Fruit fly (Drosophila melanogaster) whole organism, embryonic: ENCODE data around the gene Ac76E.

Experiments
- BEAF-32 ChIP-seq: fragments of 200-800 bp; sonication (Bioruptor generic); optimal IDR thresholded peaks from 3 replicates; lab custom pipeline; 2017; ENCODE audit warnings: missing biosample characterization, missing genetic modification characterization, mild to moderate bottlenecking, moderate library complexity, missing genetic modification reagents
- CG10274 ChIP-seq: fragments of 200-800 bp; sonication (Bioruptor generic); optimal IDR thresholded peaks from 3 replicates; lab custom pipeline; 2017; ENCODE audit warnings: missing biosample characterization, mild to moderate bottlenecking, missing genetic modification characterization
- CG10959 ChIP-seq: fragments of 200-800 bp; sonication (Bioruptor generic); IDR thresholded peaks from 2 replicates; pipeline ENCODE4 v1.3.6; 2022; ENCODE audit warnings: missing biosample characterization, missing genetic modification characterization
- CG11695 ChIP-seq: fragments of 200-800 bp; sonication (Bioruptor generic); IDR thresholded peaks from 3 replicates; pipeline ENCODE4 v1.3.6; 2022; ENCODE audit warnings: missing biosample characterization, missing genetic modification characterization
- CG12391 ChIP-seq: fragments of 200-800 bp; sonication (Bioruptor generic); optimal IDR thresholded peaks from 3 replicates; lab custom pipeline; 2018; ENCODE audit warnings: missing biosample characterization, mild to moderate bottlenecking, missing genetic modification characterization, moderate library complexity
- CG13123 ChIP-seq: fragments of 200-800 bp; sonication (Bioruptor generic); optimal IDR thresholded peaks from 2 replicates; lab custom pipeline; 2016; ENCODE audit warnings: missing biosample characterization, missing genetic modification characterization
- CG15514 ChIP-seq: fragments of 200-800 bp; sonication (Bioruptor generic); optimal IDR thresholded peaks from 3 replicates; lab custom pipeline; 2017; ENCODE audit warnings: missing biosample characterization, missing genetic modification characterization, mild to moderate bottlenecking, moderate library complexity, missing genetic modification reagents
- CG17912 ChIP-seq: fragments of 200-800 bp; sonication (Bioruptor generic); optimal IDR thresholded peaks from 2 replicates; lab custom pipeline; 2018; ENCODE audit warnings: missing biosample characterization, mild to moderate bottlenecking, missing genetic modification characterization
- CG31224 ChIP-seq: fragments of 200-800 bp; sonication (Bioruptor generic); IDR thresholded peaks from 2 replicates; pipeline ENCODE4 v1.3.6; 2022; ENCODE audit warnings: missing biosample characterization, missing genetic modification characterization
- CG3281 ChIP-seq: fragments of 200-800 bp; sonication (Bioruptor generic); optimal IDR thresholded peaks from 3 replicates; lab custom pipeline; 2017; ENCODE audit warnings: missing biosample characterization, mild to moderate bottlenecking, missing genetic modification characterization
- CG3838 ChIP-seq: fragments of 200-800 bp; sonication (Bioruptor generic); optimal IDR thresholded peaks from 3 replicates; lab custom pipeline; 2016; ENCODE audit warnings: missing biosample characterization, missing genetic modification characterization
- CG3847 ChIP-seq: fragments of 200-800 bp; sonication (Bioruptor generic); IDR thresholded peaks from 2 replicates; pipeline ENCODE4 v1.3.6; 2022; ENCODE audit warnings: missing biosample characterization, missing genetic modification characterization
- CG4730 ChIP-seq: fragments of 200-800 bp; sonication (Bioruptor generic); IDR thresholded peaks from 2 replicates; pipeline ENCODE4 v1.3.6; 2022; ENCODE audit warnings: missing biosample characterization, missing genetic modification characterization
- CG4820 ChIP-seq: fragments of 200-800 bp; sonication (Bioruptor generic); optimal IDR thresholded peaks from 3 replicates; lab custom pipeline; 2016; ENCODE audit warnings: missing biosample characterization, missing genetic modification characterization
- CG8089 ChIP-seq: fragments of 200-800 bp; sonication (Bioruptor generic); optimal IDR thresholded peaks from 3 replicates; lab custom pipeline; 2016; ENCODE audit warnings: missing biosample characterization, missing genetic modification characterization
- CG9609 ChIP-seq: fragments of 200-800 bp; sonication (Bioruptor generic); optimal IDR thresholded peaks from 3 replicates; lab custom pipeline; 2016; ENCODE audit warnings: missing biosample characterization, missing genetic modification characterization
- D ChIP-seq, 2 experiments: fragments of 200-800 bp in 1 of 2; fragments of >200 bp in 1 of 2; sonication (Bioruptor generic) in 1 of 2; optimal IDR thresholded peaks; 2 replicates in 1 of 2; 3 replicates in 1 of 2; lab custom pipeline; 2017; ENCODE audit warnings: mild to moderate bottlenecking in 1 of 2, missing biosample characterization in 1 of 2, missing genetic modification characterization in 1 of 2, missing genetic modification reagents in 1 of 2
- Doc2 ChIP-seq: fragments of 200-800 bp; sonication (Bioruptor generic); IDR thresholded peaks from 2 replicates; pipeline ENCODE4 v1.3.6; 2022; ENCODE audit warnings: missing biosample characterization, missing genetic modification characterization
- ERR ChIP-seq: fragments of 200-800 bp; sonication (Bioruptor generic); optimal IDR thresholded peaks from 2 replicates; lab custom pipeline; 2016; ENCODE audit warnings: missing biosample characterization, missing genetic modification characterization
- HHEX ChIP-seq: fragments of 200-800 bp; sonication (Bioruptor generic); optimal IDR thresholded peaks from 3 replicates; lab custom pipeline; 2017; ENCODE audit warnings: missing biosample characterization, mild to moderate bottlenecking, missing genetic modification characterization, missing genetic modification reagents
- HmgZ ChIP-seq: fragments of 200-800 bp; sonication (Bioruptor generic); optimal IDR thresholded peaks from 2 replicates; lab custom pipeline; 2018; ENCODE audit warnings: missing biosample characterization, mild to moderate bottlenecking, missing genetic modification characterization
- Lpt ChIP-seq: fragments of >200 bp; optimal IDR thresholded peaks from 2 replicates; lab custom pipeline; 2018; ENCODE audit warnings: missing biosample characterization, missing genetic modification characterization
- MESR4 ChIP-seq: fragments of 200-800 bp; sonication (Bioruptor generic); optimal IDR thresholded peaks from 2 replicates; lab custom pipeline; 2018; ENCODE audit warnings: missing biosample characterization, mild to moderate bottlenecking, missing genetic modification characterization, moderate library complexity
- Nf-YB ChIP-seq: fragments of 200-800 bp; sonication (Bioruptor generic); optimal IDR thresholded peaks from 3 replicates; lab custom pipeline; 2019; ENCODE audit warnings: missing biosample characterization, mild to moderate bottlenecking, missing genetic modification characterization, moderate library complexity
- NfI ChIP-seq: fragments of 200-800 bp; sonication (Bioruptor generic); optimal IDR thresholded peaks from 3 replicates; lab custom pipeline; 2018; ENCODE audit warnings: missing biosample characterization, mild to moderate bottlenecking, missing genetic modification characterization, moderate library complexity
- Sin3A ChIP-seq: fragments of >200 bp; optimal IDR thresholded peaks from 2 replicates; lab custom pipeline; 2018
- YL-1 ChIP-seq: fragments of 200-800 bp; sonication (Bioruptor generic); optimal IDR thresholded peaks from 3 replicates; lab custom pipeline; 2017; ENCODE audit warnings: missing biosample characterization, mild to moderate bottlenecking, missing genetic modification characterization
- bsh ChIP-seq, 2 experiments: fragments of 200-800 bp; sonication (Bioruptor generic); optimal IDR thresholded peaks; 2 replicates each; lab custom pipeline; 2017 to 2018; ENCODE audit warnings: mild to moderate bottlenecking in 2 of 2, missing biosample characterization in 2 of 2, missing genetic modification characterization in 2 of 2, moderate library complexity in 1 of 2
- caup ChIP-seq: fragments of 200-800 bp; sonication (Bioruptor generic); optimal IDR thresholded peaks from 3 replicates; lab custom pipeline; 2017; ENCODE audit warnings: missing biosample characterization, mild to moderate bottlenecking, missing genetic modification characterization, moderate library complexity; ENCODE audit not compliant: severe bottlenecking
- chn ChIP-seq: fragments of 200-800 bp; sonication (Bioruptor generic); optimal IDR thresholded peaks from 2 replicates; lab custom pipeline; 2016; ENCODE audit warnings: missing biosample characterization, missing genetic modification characterization
- fru ChIP-seq: fragments of >200 bp; optimal IDR thresholded peaks from 2 replicates; lab custom pipeline; 2017
- fu2 ChIP-seq: fragments of 200-800 bp; sonication (Bioruptor generic); optimal IDR thresholded peaks from 2 replicates; lab custom pipeline; 2016; ENCODE audit warnings: missing biosample characterization, missing genetic modification characterization
- gem ChIP-seq: fragments of 200-800 bp; sonication (Bioruptor generic); optimal IDR thresholded peaks from 2 replicates; lab custom pipeline; 2019; ENCODE audit warnings: missing biosample characterization, mild to moderate bottlenecking, missing genetic modification characterization, moderate library complexity
- lab ChIP-seq: fragments of 200-800 bp; sonication (Bioruptor generic); optimal IDR thresholded peaks from 3 replicates; lab custom pipeline; 2017; ENCODE audit warnings: missing biosample characterization, missing genetic modification characterization, mild to moderate bottlenecking, moderate library complexity, missing genetic modification reagents
- lbe ChIP-seq: fragments of 200-800 bp; sonication (Bioruptor generic); optimal IDR thresholded peaks from 2 replicates; lab custom pipeline; 2016; ENCODE audit warnings: missing biosample characterization, mild to moderate bottlenecking, missing genetic modification characterization
- lilli ChIP-seq: fragments of 200-800 bp; sonication (Bioruptor generic); optimal IDR thresholded peaks from 3 replicates; lab custom pipeline; 2016; ENCODE audit warnings: missing biosample characterization, missing genetic modification characterization
- pzg ChIP-seq: fragments of 200-800 bp; sonication (Bioruptor generic); optimal IDR thresholded peaks from 3 replicates; lab custom pipeline; 2018; ENCODE audit warnings: missing biosample characterization, mild to moderate bottlenecking, missing genetic modification characterization, moderate library complexity
- rib ChIP-seq: fragments of 200-800 bp; sonication (Bioruptor generic); IDR thresholded peaks from 2 replicates; pipeline ENCODE4 v1.3.6; 2022; ENCODE audit warnings: missing biosample characterization, missing genetic modification characterization
- sim ChIP-seq: fragments of 200-800 bp; sonication (Bioruptor generic); IDR thresholded peaks from 2 replicates; pipeline ENCODE4 v1.3.6; 2022; ENCODE audit warnings: missing biosample characterization, missing genetic modification characterization
- sima ChIP-seq: fragments of 200-800 bp; sonication (Bioruptor generic); optimal IDR thresholded peaks from 2 replicates; lab custom pipeline; 2016; ENCODE audit warnings: missing biosample characterization, missing genetic modification characterization
- slbo ChIP-seq: fragments of 200-800 bp; sonication (Bioruptor generic); IDR thresholded peaks from 2 replicates; pipeline ENCODE4 v1.3.6; 2022; ENCODE audit warnings: missing biosample characterization, missing genetic modification characterization
- ssp ChIP-seq: fragments of 200-800 bp; sonication (Bioruptor generic); IDR thresholded peaks from 2 replicates; pipeline ENCODE4 v1.3.6; 2022; ENCODE audit warnings: missing biosample characterization, missing genetic modification characterization
- stwl ChIP-seq: fragments of 200-800 bp; sonication (Bioruptor generic); optimal IDR thresholded peaks from 3 replicates; lab custom pipeline; 2018; ENCODE audit warnings: missing biosample characterization, mild to moderate bottlenecking, missing genetic modification characterization, moderate library complexity
- sug ChIP-seq: fragments of 200-800 bp; optimal IDR thresholded peaks from 2 replicates; lab custom pipeline; 2019; ENCODE audit warnings: missing biosample characterization, mild to moderate bottlenecking, missing genetic modification characterization, moderate library complexity
- tin ChIP-seq: fragments of 200-800 bp; sonication (Bioruptor generic); optimal IDR thresholded peaks from 3 replicates; lab custom pipeline; 2016; ENCODE audit warnings: missing biosample characterization, missing genetic modification characterization
- yki ChIP-seq: fragments of >200 bp; optimal IDR thresholded peaks from 3 replicates; lab custom pipeline; 2018
- z ChIP-seq: fragments of 200-800 bp; sonication (Bioruptor generic); IDR thresholded peaks from 3 replicates; pipeline ENCODE4 v1.3.6; 2022; ENCODE audit warnings: missing biosample characterization, missing genetic modification characterization
- zen2 ChIP-seq: fragments of 200-800 bp; sonication (Bioruptor generic); IDR thresholded peaks from 3 replicates; pipeline ENCODE4 v1.3.6; 2022; ENCODE audit warnings: missing biosample characterization, missing genetic modification characterization; ENCODE audit not compliant: partially characterized antibody
- zfh2 ChIP-seq: fragments of 200-800 bp; sonication (Bioruptor generic); optimal IDR thresholded peaks from 2 replicates; lab custom pipeline; 2016; ENCODE audit warnings: missing biosample characterization, missing genetic modification characterization

Gene Ac76E

dm6 chr3L:19896892-19897684, 42.0 kb upstream of the Ac76E start (continued):
- TF ChIP-seq CG4730 (GFP tag; lab: Robert Waterston, UW) (no peak), rib (GFP tag; lab: Robert Waterston, UW) (no peak), Nf-YB (GFP tag; lab: Kevin White, UChicago) (no peak), slbo (GFP tag; lab: Robert Waterston, UW) (no peak), HHEX (no peak), CG3847 (peak; percentile 17; the same call in 1 of the 2 replicates), lbe (GFP tag; lab: Kevin White, UChicago) (peak; percentile 19), HmgZ (tag; lab: Kevin White, UChicago) (peak; percentile 18), sima (GFP tag; lab: Kevin White, UChicago) (no peak), CG8089 (GFP tag; lab: Kevin White, UChicago) (peak; percentile 3), ssp (no peak), lilli (peak; percentile 45), ERR (GFP tag; lab: Kevin White, UChicago) (peak; percentile 45), zen2 (GFP tag; lab: Robert Waterston, UW) (peak; percentile 39; the same call in 2 of the 3 replicates), CG12391 (tag; lab: Kevin White, UChicago) (peak; percentile 51), CG4820 (no peak), z (GFP tag; lab: Robert Waterston, UW) (0 out of 3 replicates have a peak, but pooled peaks have one; percentile 6), caup (GFP tag; lab: Kevin White, UChicago) (peak; percentile 30), CG3281 (peak; percentile 26), D (optimal IDR thresholded peaks at IDR 0.05; lab: Kevin White, UChicago) (peak; percentile 24), D (GFP tag; optimal IDR thresholded peaks at IDR 0.05; lab: Kevin White, UChicago) (no peak), stwl (tag; lab: Kevin White, UChicago) (peak; percentile 66), BEAF-32 (GFP tag; lab: Kevin White, UChicago) (peak; percentile 48), CG15514 (GFP tag; lab: Kevin White, UChicago) (peak; percentile 34), MESR4 (GFP tag; lab: Kevin White, UChicago) (peak; percentile 11), CG3838 (GFP tag; lab: Kevin White, UChicago) (no peak), sug (tag; lab: Kevin White, UChicago) (peak; percentile 37), CG10274 (GFP tag; lab: Kevin White, UChicago) (no peak), CG9609 (GFP tag; lab: Kevin White, UChicago) (peak; percentile 15), bsh (GFP tag; optimal IDR thresholded peaks at IDR 0.05; lab: Kevin White, UChicago) (peak; percentile 20 to 57), pzg (GFP tag; lab: Kevin White, UChicago) (peak; percentile 40), NfI (GFP tag; lab: Kevin White, UChicago) (no peak), fru (lab: Kevin White, UChicago) (peak; percentile 54), yki (lab: Kevin White, UChicago) (peak; percentile 77), tin (GFP tag; lab: Kevin White, UChicago) (peak; percentile 34), CG31224 (no peak), zfh2 (peak; percentile 3), gem (tag; lab: Kevin White, UChicago) (peak; percentile 40), Doc2 (GFP tag; lab: Robert Waterston, UW) (no peak), sim (GFP tag; lab: Robert Waterston, UW) (no peak), CG13123 (GFP tag; lab: Kevin White, UChicago) (no peak), Lpt (GFP tag; lab: Kevin White, UChicago) (no peak), lab (GFP tag; lab: Kevin White, UChicago) (peak; percentile 33), CG11695 (GFP tag; lab: Robert Waterston, UW) (peak; percentile 33; the same call in 1 of the 3 replicates), fu2 (GFP tag; lab: Kevin White, UChicago) (peak; percentile 15), chn (GFP tag; lab: Kevin White, UChicago) (peak; percentile 41), CG17912 (GFP tag; lab: Kevin White, UChicago) (no peak), CG10959 (no peak), Sin3A (peak; percentile 27), YL-1 (GFP tag; lab: Kevin White, UChicago) (peak; percentile 21)
